Fruit fly (Drosophila melanogaster) whole organism, embryonic: ENCODE results near the gene CG6106.

Experiments used
- Aef1 ChIP-seq: fragments of 200-800 bp; sonication (Bioruptor generic); IDR thresholded peaks from 3 replicates; pipeline ENCODE4 v1.3.6; 2022; ENCODE audit warnings: missing biosample characterization, missing genetic modification characterization
- Bgb ChIP-seq: fragments of 200-800 bp; sonication (Bioruptor generic); IDR thresholded peaks from 2 replicates; pipeline ENCODE4 v1.3.6; 2022; ENCODE audit warnings: missing biosample characterization, missing genetic modification characterization; ENCODE audit not compliant: partially characterized antibody
- CG11504 ChIP-seq: fragments of 200-800 bp; sonication (Bioruptor generic); optimal IDR thresholded peaks from 3 replicates; lab custom pipeline; 2019; ENCODE audit warnings: missing biosample characterization, mild to moderate bottlenecking, missing genetic modification characterization, moderate library complexity
- CG12236 ChIP-seq: fragments of 200-800 bp; sonication (Bioruptor generic); optimal IDR thresholded peaks from 2 replicates; lab custom pipeline; 2016; ENCODE audit warnings: missing biosample characterization, missing genetic modification characterization
- CG12942 ChIP-seq: fragments of 200-800 bp; sonication (Bioruptor generic); optimal IDR thresholded peaks from 3 replicates; lab custom pipeline; 2016; ENCODE audit warnings: missing biosample characterization, missing genetic modification characterization
- CG13775 ChIP-seq: fragments of 200-800 bp; sonication (Bioruptor generic); optimal IDR thresholded peaks from 3 replicates; lab custom pipeline; 2017; ENCODE audit warnings: missing biosample characterization, mild to moderate bottlenecking, missing genetic modification characterization
- CG13894 ChIP-seq: fragments of 200-800 bp; sonication (Bioruptor generic); optimal IDR thresholded peaks from 3 replicates; lab custom pipeline; 2018; ENCODE audit warnings: missing biosample characterization, mild to moderate bottlenecking, missing genetic modification characterization, moderate library complexity
- CG14050 ChIP-seq: fragments of 200-800 bp; sonication (Bioruptor generic); IDR thresholded peaks from 3 replicates; pipeline ENCODE4 v1.3.6; 2022; ENCODE audit warnings: missing biosample characterization, missing genetic modification characterization
- CG15514 ChIP-seq: fragments of 200-800 bp; sonication (Bioruptor generic); optimal IDR thresholded peaks from 3 replicates; lab custom pipeline; 2017; ENCODE audit warnings: missing biosample characterization, missing genetic modification characterization, mild to moderate bottlenecking, moderate library complexity, missing genetic modification reagents
- CG1603 ChIP-seq: fragments of 200-800 bp; sonication (Bioruptor generic); optimal IDR thresholded peaks from 2 replicates; lab custom pipeline; 2019; ENCODE audit warnings: missing biosample characterization, mild to moderate bottlenecking, missing genetic modification characterization, moderate library complexity
- CG30403 ChIP-seq: fragments of 200-800 bp; sonication (Bioruptor generic); optimal IDR thresholded peaks from 3 replicates; lab custom pipeline; 2016; ENCODE audit warnings: missing biosample characterization, missing genetic modification characterization
- CG4282 ChIP-seq: fragments of 200-800 bp; sonication (Bioruptor generic); optimal IDR thresholded peaks from 2 replicates; lab custom pipeline; 2016; ENCODE audit warnings: missing biosample characterization, missing genetic modification characterization
- CG4617 ChIP-seq: fragments of 200-800 bp; sonication (Bioruptor generic); optimal IDR thresholded peaks from 3 replicates; lab custom pipeline; 2016; ENCODE audit warnings: missing biosample characterization, missing genetic modification characterization, borderline replicate concordance
- CG6254 ChIP-seq: fragments of 200-800 bp; sonication (Bioruptor generic); optimal IDR thresholded peaks from 3 replicates; lab custom pipeline; 2017; ENCODE audit warnings: mild to moderate bottlenecking, missing biosample characterization, missing genetic modification reagents, missing genetic modification characterization
- CG6854 ChIP-seq: fragments of 200-800 bp; sonication (Bioruptor generic); optimal IDR thresholded peaks from 3 replicates; lab custom pipeline; 2017; ENCODE audit warnings: missing biosample characterization, mild to moderate bottlenecking, missing genetic modification characterization
- CG7357 ChIP-seq: fragments of 200-800 bp; sonication (Bioruptor generic); IDR thresholded peaks from 3 replicates; pipeline ENCODE4 v1.3.6; 2022; ENCODE audit warnings: missing biosample characterization, missing genetic modification characterization
- CG8089 ChIP-seq: fragments of 200-800 bp; sonication (Bioruptor generic); optimal IDR thresholded peaks from 3 replicates; lab custom pipeline; 2016; ENCODE audit warnings: missing biosample characterization, missing genetic modification characterization
- CG8478 ChIP-seq: fragments of >200 bp; optimal IDR thresholded peaks from 2 replicates; lab custom pipeline; 2018
- CG9727 ChIP-seq: fragments of 200-800 bp; sonication (Bioruptor generic); optimal IDR thresholded peaks from 3 replicates; lab custom pipeline; 2017; ENCODE audit warnings: missing biosample characterization, mild to moderate bottlenecking, missing genetic modification characterization
- Chrac-16 ChIP-seq: fragments of 200-800 bp; sonication (Bioruptor generic); optimal IDR thresholded peaks from 3 replicates; lab custom pipeline; 2016; ENCODE audit warnings: missing biosample characterization, missing genetic modification characterization
- D ChIP-seq, 2 experiments: fragments of 200-800 bp in 1 of 2; fragments of >200 bp in 1 of 2; sonication (Bioruptor generic) in 1 of 2; optimal IDR thresholded peaks; 2 replicates in 1 of 2; 3 replicates in 1 of 2; lab custom pipeline; 2017; ENCODE audit warnings: mild to moderate bottlenecking in 1 of 2, missing biosample characterization in 1 of 2, missing genetic modification characterization in 1 of 2, missing genetic modification reagents in 1 of 2
- Dad ChIP-seq: fragments of 200-800 bp; sonication (Bioruptor generic); optimal IDR thresholded peaks from 3 replicates; lab custom pipeline; 2016; ENCODE audit warnings: missing biosample characterization, missing genetic modification characterization
- Deaf1 ChIP-seq: fragments of 200-800 bp; optimal IDR thresholded peaks from 3 replicates; lab custom pipeline; 2019; ENCODE audit warnings: missing biosample characterization, mild to moderate bottlenecking, missing genetic modification characterization, moderate library complexity
- Doc3 ChIP-seq: fragments of 200-800 bp; sonication (Bioruptor generic); IDR thresholded peaks from 3 replicates; pipeline ENCODE4 v1.3.6; 2022; ENCODE audit warnings: missing biosample characterization, missing genetic modification characterization; ENCODE audit not compliant: partially characterized antibody
- Dp ChIP-seq: fragments of 200-800 bp; sonication (Bioruptor generic); optimal IDR thresholded peaks from 2 replicates; lab custom pipeline; 2018; ENCODE audit warnings: missing biosample characterization, mild to moderate bottlenecking, missing genetic modification characterization, moderate library complexity
- HmgD ChIP-seq: fragments of 200-800 bp; sonication (Bioruptor generic); optimal IDR thresholded peaks from 3 replicates; lab custom pipeline; 2016; ENCODE audit warnings: missing biosample characterization, missing genetic modification characterization
- Lhr ChIP-seq: fragments of 200-800 bp; sonication (Bioruptor generic); optimal IDR thresholded peaks from 3 replicates; lab custom pipeline; 2017; ENCODE audit warnings: mild to moderate bottlenecking, missing biosample characterization, missing genetic modification reagents, missing genetic modification characterization
- Max ChIP-seq: fragments of 200-800 bp; sonication (Bioruptor generic); optimal IDR thresholded peaks from 2 replicates; lab custom pipeline; 2016; ENCODE audit warnings: missing biosample characterization, mild to moderate bottlenecking, missing genetic modification characterization
- Med ChIP-seq: fragments of 200-800 bp; sonication (Bioruptor generic); peaks from one replicate; lab custom pipeline; 2016; ENCODE audit warnings: missing biosample characterization, missing genetic modification characterization, mild to moderate bottlenecking, inconsistent platforms, moderate library complexity
- NFAT ChIP-seq: fragments of 200-800 bp; sonication (Bioruptor generic); IDR thresholded peaks from 2 replicates; pipeline ENCODE4 v1.3.6; 2022; ENCODE audit warnings: missing biosample characterization, missing genetic modification characterization
- Oaz ChIP-seq: fragments of 200-800 bp; sonication (Bioruptor generic); IDR thresholded peaks from 2 replicates; pipeline ENCODE4 v1.3.6; 2022; ENCODE audit warnings: missing biosample characterization, missing genetic modification characterization
- PHDP ChIP-seq: fragments of 200-800 bp; sonication (Bioruptor generic); optimal IDR thresholded peaks from 3 replicates; lab custom pipeline; 2018; ENCODE audit warnings: missing biosample characterization, mild to moderate bottlenecking, missing genetic modification characterization, moderate library complexity
- Ptx1 ChIP-seq: fragments of 200-800 bp; sonication (Bioruptor generic); IDR thresholded peaks from 2 replicates; pipeline ENCODE4 v1.3.6; 2022; ENCODE audit warnings: missing biosample characterization, missing genetic modification characterization
- ash1 ChIP-seq: fragments of 200-800 bp; sonication (Bioruptor generic); optimal IDR thresholded peaks from 2 replicates; lab custom pipeline; 2018; ENCODE audit warnings: missing biosample characterization, mild to moderate bottlenecking, missing genetic modification characterization
- bsh ChIP-seq, 2 experiments: fragments of 200-800 bp; sonication (Bioruptor generic); optimal IDR thresholded peaks; 2 replicates each; lab custom pipeline; 2017 to 2018; ENCODE audit warnings: mild to moderate bottlenecking in 2 of 2, missing biosample characterization in 2 of 2, missing genetic modification characterization in 2 of 2, moderate library complexity in 1 of 2
- cg ChIP-seq: fragments of 200-800 bp; sonication (Bioruptor generic); optimal IDR thresholded peaks from 3 replicates; lab custom pipeline; 2019; ENCODE audit warnings: missing biosample characterization, mild to moderate bottlenecking, missing genetic modification characterization, moderate library complexity
- chn ChIP-seq: fragments of 200-800 bp; sonication (Bioruptor generic); optimal IDR thresholded peaks from 2 replicates; lab custom pipeline; 2016; ENCODE audit warnings: missing biosample characterization, missing genetic modification characterization
- ewg ChIP-seq: fragments of 200-800 bp; sonication (Bioruptor generic); optimal IDR thresholded peaks from 3 replicates; lab custom pipeline; 2017; ENCODE audit warnings: mild to moderate bottlenecking, missing biosample characterization, missing genetic modification reagents, missing genetic modification characterization
- eyg ChIP-seq: fragments of 200-800 bp; sonication (Bioruptor generic); optimal IDR thresholded peaks from 3 replicates; lab custom pipeline; 2016; ENCODE audit warnings: missing biosample characterization, missing genetic modification characterization
- fd96Cb ChIP-seq: fragments of 200-800 bp; sonication (Bioruptor generic); optimal IDR thresholded peaks from 2 replicates; lab custom pipeline; 2018; ENCODE audit warnings: missing biosample characterization, mild to moderate bottlenecking, missing genetic modification characterization, moderate library complexity
- gem ChIP-seq: fragments of 200-800 bp; sonication (Bioruptor generic); optimal IDR thresholded peaks from 2 replicates; lab custom pipeline; 2019; ENCODE audit warnings: missing biosample characterization, mild to moderate bottlenecking, missing genetic modification characterization, moderate library complexity
- grau ChIP-seq: fragments of 200-800 bp; optimal IDR thresholded peaks from 3 replicates; lab custom pipeline; 2019; ENCODE audit warnings: missing biosample characterization, mild to moderate bottlenecking, missing genetic modification characterization, moderate library complexity
- hth ChIP-seq: fragments of >200 bp; optimal IDR thresholded peaks from 2 replicates; lab custom pipeline; 2017; ENCODE audit warnings: inconsistent platforms
- inv ChIP-seq: fragments of 200-800 bp; sonication (Bioruptor generic); IDR thresholded peaks from 2 replicates; pipeline ENCODE4 v1.3.6; 2022; ENCODE audit warnings: missing biosample characterization, missing genetic modification characterization; ENCODE audit not compliant: partially characterized antibody
- nmo ChIP-seq: fragments of 200-800 bp; sonication (Bioruptor generic); optimal IDR thresholded peaks from 2 replicates; lab custom pipeline; 2018; ENCODE audit warnings: missing biosample characterization, mild to moderate bottlenecking, missing genetic modification characterization, moderate library complexity
- p53 ChIP-seq: fragments of 200-800 bp; sonication (Bioruptor generic); optimal IDR thresholded peaks from 2 replicates; lab custom pipeline; 2016; ENCODE audit warnings: missing biosample characterization, missing genetic modification characterization
- prd ChIP-seq, 3 experiments: fragments of >200 bp in 2 of 3; fragments of 200-800 bp in 1 of 3; sonication (Bioruptor generic) in 1 of 3; optimal IDR thresholded peaks in 2 of 3; IDR thresholded peaks in 1 of 3; 2 replicates in 2 of 3; 3 replicates in 1 of 3; pipeline versions ENCODE4 v1.3.6 to Lab custom; 2017 to 2022; ENCODE audit warnings: missing biosample characterization in 1 of 3, missing genetic modification characterization in 1 of 3
- seq ChIP-seq: fragments of 200-800 bp; sonication (Bioruptor generic); IDR thresholded peaks from 2 replicates; pipeline ENCODE4 v1.3.6; 2022; ENCODE audit warnings: missing biosample characterization, missing genetic modification characterization
- slou ChIP-seq: fragments of 200-800 bp; sonication (Bioruptor generic); optimal IDR thresholded peaks from 3 replicates; lab custom pipeline; 2016; ENCODE audit warnings: missing biosample characterization, missing genetic modification characterization
- tgo ChIP-seq: fragments of 200-800 bp; sonication (Bioruptor generic); IDR thresholded peaks from 3 replicates; pipeline ENCODE4 v1.3.6; 2022; ENCODE audit warnings: missing biosample characterization, missing genetic modification characterization
- tx ChIP-seq: fragments of 200-800 bp; sonication (Bioruptor generic); optimal IDR thresholded peaks from 2 replicates; lab custom pipeline; 2016; ENCODE audit warnings: missing biosample characterization, missing genetic modification characterization

The CG6106 gene

DNA sequence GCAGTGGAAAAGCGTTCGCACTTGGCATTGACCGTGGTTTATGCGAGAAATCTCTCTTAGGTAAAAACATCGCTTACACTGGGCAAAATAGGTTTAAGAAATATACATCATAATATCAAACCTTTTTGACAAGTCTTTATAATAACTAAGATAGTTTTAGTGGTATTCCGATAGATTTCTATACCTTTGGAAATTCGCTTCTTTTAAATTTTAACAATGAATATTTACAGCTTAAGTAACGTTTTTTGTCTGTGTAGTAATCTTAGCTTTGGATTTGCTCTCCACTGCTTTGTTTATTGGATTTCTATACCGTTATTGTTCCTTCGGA lies 48.7 kb downstream of the CG6106 start (continued):
- TF ChIP-seq chn (GFP tag; lab: Kevin White, UChicago) (no peak), prd (optimal IDR thresholded peaks at IDR 0.05; lab: Kevin White, UChicago) (no peak), prd (GFP tag; IDR thresholded peaks at IDR 0.05; lab: Robert Waterston, UW) (peak; percentile 33; the same call in 1 of the 3 replicates), Ptx1 (GFP tag; lab: Robert Waterston, UW) (no peak), CG14050 (GFP tag; lab: Robert Waterston, UW) (no peak), ewg (GFP tag; lab: Kevin White, UChicago) (no peak), Doc3 (no peak), CG8089 (GFP tag; lab: Kevin White, UChicago) (no peak), CG4282 (GFP tag; lab: Kevin White, UChicago) (no peak), bsh (GFP tag; optimal IDR thresholded peaks at IDR 0.05; lab: Kevin White, UChicago) (peak in 1 of 2 experiments; percentile 20), CG15514 (GFP tag; lab: Kevin White, UChicago) (no peak), Chrac-16 (GFP tag; lab: Kevin White, UChicago) (no peak), CG6854 (GFP tag; lab: Kevin White, UChicago) (no peak), cg (GFP tag; lab: Kevin White, UChicago) (no peak), Oaz (GFP tag; lab: Robert Waterston, UW) (no peak), ash1 (GFP tag; lab: Kevin White, UChicago) (no peak), Max (GFP tag; lab: Kevin White, UChicago) (no peak), Dp (GFP tag; lab: Kevin White, UChicago) (no peak), CG30403 (GFP tag; lab: Kevin White, UChicago) (peak; percentile 10), CG11504 (tag; lab: Kevin White, UChicago) (peak; percentile 47), Lhr (no peak), Bgb (GFP tag; lab: Robert Waterston, UW) (no peak), D (optimal IDR thresholded peaks at IDR 0.05; lab: Kevin White, UChicago) (no peak), D (GFP tag; optimal IDR thresholded peaks at IDR 0.05; lab: Kevin White, UChicago) (no peak), Aef1 (no peak), tx (no peak), CG13894 (tag; lab: Kevin White, UChicago) (no peak), CG12236 (GFP tag; lab: Kevin White, UChicago) (no peak), PHDP (tag; lab: Kevin White, UChicago) (peak; percentile 54), grau (peak; percentile 42), Deaf1 (tag; lab: Kevin White, UChicago) (no peak), tgo (GFP tag; lab: Robert Waterston, UW) (no peak), CG12942 (GFP tag; lab: Kevin White, UChicago) (no peak), CG6254 (GFP tag; lab: Kevin White, UChicago) (no peak), CG1603 (tag; lab: Kevin White, UChicago) (no peak), gem (tag; lab: Kevin White, UChicago) (peak; percentile 61), CG9727 (no peak), p53 (GFP tag; lab: Kevin White, UChicago) (no peak), seq (no peak), Dad (GFP tag; lab: Kevin White, UChicago) (no peak), CG7357 (no peak), CG13775 (GFP tag; lab: Kevin White, UChicago) (no peak), Med (GFP tag; lab: Kevin White, UChicago) (peak; percentile 41), inv (no peak), CG8478 (lab: Kevin White, UChicago) (no peak), HmgD (GFP tag; lab: Kevin White, UChicago) (no peak), eyg (no peak), slou (no peak), fd96Cb (tag; lab: Kevin White, UChicago) (no peak), CG4617 (no peak), NFAT (no peak), nmo (peak; percentile 5), hth (lab: Kevin White, UChicago) (no peak)
